Worm (Caenorhabditis elegans) whole organism, young adult: ENCODE data around the gene T01H3.2.

Experiments
- Y79H2A.3 ChIP-seq: fragments of 200-800 bp; sonication (Bioruptor generic); conservative IDR thresholded peaks from 2 replicates; pipeline ENCODE4 v1.3.6; 2022; ENCODE audit warnings: missing genetic modification reagents, missing genetic modification characterization, missing compliant biosample characterization
- let-526 ChIP-seq: fragments of 200-800 bp; sonication (Bioruptor generic); IDR thresholded peaks from 2 replicates; pipeline ENCODE4 v1.3.6; 2022; ENCODE audit warnings: missing genetic modification reagents, missing genetic modification characterization, missing compliant biosample characterization
- nfya-2 ChIP-seq: fragments of 200-800 bp; sonication (Bioruptor generic); IDR thresholded peaks from 2 replicates; pipeline ENCODE4 v1.3.6; 2022; ENCODE audit warnings: missing genetic modification reagents, missing genetic modification characterization, missing compliant biosample characterization
- snpc-1.1 ChIP-seq: sonication (generic microtip); optimal IDR thresholded peaks from 2 replicates; lab custom pipeline; 2017; ENCODE audit warnings: missing genetic modification characterization, mild to moderate bottlenecking, missing compliant biosample characterization, antibody characterized with exemption, moderate library complexity, missing genotype, missing genetic modification reagents; ENCODE audit not compliant: insufficient read depth
- unc-62 ChIP-seq: fragments of 150-350 bp; optimal IDR thresholded peaks from 2 replicates; lab custom pipeline; 2014; ENCODE audit warnings: missing biosample characterization, missing genetic modification reagents, missing genetic modification characterization

DNA sequence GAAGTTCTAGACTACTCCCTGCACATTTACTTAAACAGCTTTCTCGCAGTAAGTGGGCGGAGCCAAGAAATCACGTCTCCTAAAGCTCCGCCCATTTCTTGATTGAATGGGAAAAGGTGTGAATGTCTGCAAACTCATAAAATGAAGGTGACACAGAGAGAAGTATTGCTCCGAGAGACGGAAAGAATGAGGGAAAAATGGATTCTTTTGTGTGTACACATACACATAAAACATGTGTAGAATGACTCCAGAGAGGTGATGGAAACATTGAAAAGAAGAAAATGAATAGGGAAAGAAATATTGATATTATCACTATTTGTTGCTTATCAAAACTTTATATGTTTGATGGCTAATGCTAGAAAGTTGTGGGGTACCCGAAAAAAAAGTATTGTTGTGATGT is 26.3 kb downstream of the T01H3.2 start:
- TF ChIP-seq let-526 (no peak), nfya-2 (GFP tag; lab: Robert Waterston, UW) (no peak), unc-62 (GFP tag; lab: Kevin White, UChicago) (no peak), snpc-1.1 (tag; lab: Kevin White, UChicago) (no peak), Y79H2A.3 (GFP tag; lab: Robert Waterston, UW) (no peak)
